Fruit fly (Drosophila melanogaster): ENCODE data around the gene CG6040.
A peak's percentile ranks its signal among the peaks of the same experiment; 100 is the strongest.

CG6040 gene

dm6 chr3R:19073002-19073401 lies 23.8 kb upstream of the CG6040 start (continued):
- peak; percentile 94 for TF ChIP-seq CG8119 (GFP tag; IDR thresholded peaks at IDR 0.05)
- peak; percentile 92 for TF ChIP-seq CG6808 (GFP tag; optimal IDR thresholded peaks at IDR 0.05)
- peak; percentile 90 for TF ChIP-seq acj6 (GFP tag; optimal IDR thresholded peaks at IDR 0.05)
- TF ChIP-seq Sox102F (GFP tag; optimal IDR thresholded peaks at IDR 0.05): peak; percentile 80
- TF ChIP-seq CG6792 (GFP tag; optimal IDR thresholded peaks at IDR 0.05): peak; percentile 78
- TF ChIP-seq Sox14 (GFP tag; optimal IDR thresholded peaks at IDR 0.05): peak; percentile 88
- peak; percentile 90 for TF ChIP-seq OdsH (GFP tag; optimal IDR thresholded peaks at IDR 0.05)
- TF ChIP-seq CG32006 (GFP tag; optimal IDR thresholded peaks at IDR 0.05): peak; percentile 93
- TF ChIP-seq dsx (GFP tag; optimal IDR thresholded peaks at IDR 0.05; ENCODE audit: poor library complexity, severe bottlenecking): peak; percentile 94
- TF ChIP-seq vri (GFP tag; optimal IDR thresholded peaks at IDR 0.05): peak; percentile 2
- TF ChIP-seq CG15336 (GFP tag; IDR thresholded peaks at IDR 0.05): peak; percentile 94

- TF ChIP-seq Smox (GFP tag; optimal IDR thresholded peaks at IDR 0.05) (no peak), CG6808 (GFP tag; optimal IDR thresholded peaks at IDR 0.05) (peak; percentile 41), CG7368 (GFP tag; optimal IDR thresholded peaks at IDR 0.05) (peak; percentile 22), CG31627 (GFP tag; optimal IDR thresholded peaks at IDR 0.05) (peak; percentile 22), lz (GFP tag; optimal IDR thresholded peaks at IDR 0.05) (peak; percentile 11), eg (GFP tag; IDR thresholded peaks at IDR 0.05) (peak; percentile 85), vri (GFP tag; optimal IDR thresholded peaks at IDR 0.05) (no peak), CG8632 (GFP tag; optimal IDR thresholded peaks at IDR 0.05) (peak; percentile 6), Sox14 (GFP tag; optimal IDR thresholded peaks at IDR 0.05) (peak; percentile 67), CG1621 (tag; optimal IDR thresholded peaks at IDR 0.05) (peak; percentile 32), Ets21C (GFP tag; optimal IDR thresholded peaks at IDR 0.05) (no peak), CG6792 (GFP tag; optimal IDR thresholded peaks at IDR 0.05) (peak; percentile 50), CG34406 (GFP tag; optimal IDR thresholded peaks at IDR 0.05) (peak; percentile 22), CG8319 (GFP tag; optimal IDR thresholded peaks at IDR 0.05) (peak; percentile 10), Hr38 (GFP tag; optimal IDR thresholded peaks at IDR 0.05) (no peak), acj6 (GFP tag; optimal IDR thresholded peaks at IDR 0.05) (peak; percentile 60), CG3919 (GFP tag; optimal IDR thresholded peaks at IDR 0.05) (peak; percentile 71), svp (GFP tag) (peak; percentile 29), Met (GFP tag; optimal IDR thresholded peaks at IDR 0.05) (peak; percentile 18), CG4318 (GFP tag; optimal IDR thresholded peaks at IDR 0.05) (peak; percentile 34), CG6854 (GFP tag; optimal IDR thresholded peaks at IDR 0.05) (no peak), salr (GFP tag; optimal IDR thresholded peaks at IDR 0.05) (peak; percentile 12 to 56), CG15336 (GFP tag; IDR thresholded peaks at IDR 0.05) (peak; percentile 74), CG3032 (tag; optimal IDR thresholded peaks at IDR 0.05) (peak; percentile 29), Hr39 (GFP tag; optimal IDR thresholded peaks at IDR 0.05) (peak; percentile 22), CG11902 (GFP tag; optimal IDR thresholded peaks at IDR 0.05) (no peak), cyc (GFP tag; optimal IDR thresholded peaks at IDR 0.05) (peak; percentile 19), Gug (GFP tag; IDR thresholded peaks at IDR 0.05) (peak; percentile 76), fd59A (GFP tag; optimal IDR thresholded peaks at IDR 0.05) (peak; percentile 10), dac (GFP tag; optimal IDR thresholded peaks at IDR 0.05) (no peak), pdm3 (GFP tag; optimal IDR thresholded peaks at IDR 0.05) (peak; percentile 60), Sox15 (GFP tag; optimal IDR thresholded peaks at IDR 0.05) (peak; percentile 2), OdsH (GFP tag; optimal IDR thresholded peaks at IDR 0.05) (peak; percentile 53), fd85E (GFP tag; optimal IDR thresholded peaks at IDR 0.05) (no peak), CG32006 (GFP tag; optimal IDR thresholded peaks at IDR 0.05) (peak; percentile 73), CG11294 (GFP tag; IDR thresholded peaks at IDR 0.05) (peak; percentile 77), CG6276 (GFP tag; optimal IDR thresholded peaks at IDR 0.05) (peak; percentile 69), spab (GFP tag; optimal IDR thresholded peaks at IDR 0.05) (peak; percentile 28), Lpt (GFP tag; optimal IDR thresholded peaks at IDR 0.05) (peak; percentile 48), CG9139 (GFP tag; optimal IDR thresholded peaks at IDR 0.05) (no peak), Ets96B (tag; optimal IDR thresholded peaks at IDR 0.05) (peak; percentile 75), Hr4 (GFP tag; optimal IDR thresholded peaks at IDR 0.05) (peak; percentile 62), fkh (GFP tag; optimal IDR thresholded peaks at IDR 0.05) (no peak), esn (GFP tag; optimal IDR thresholded peaks at IDR 0.05) (no peak), topi (GFP tag; optimal IDR thresholded peaks at IDR 0.05) (peak; percentile 12), CG10631 (GFP tag; optimal IDR thresholded peaks at IDR 0.05) (peak; percentile 67)
These were observed 22.6 kb upstream of the CG6040 start for dm6 chr3R:19074207-19074606.

Measured in whole organism, prepupa.